Worm (Caenorhabditis elegans) whole organism, late embryonic: ENCODE results near the gene puf-8.

Experiments
- C08G9.2 ChIP-seq: sonication (generic microtip); optimal IDR thresholded peaks from 2 replicates; lab custom pipeline; 2016; ENCODE audit warnings: mild to moderate bottlenecking, missing genetic modification characterization, moderate library complexity, missing compliant biosample characterization
- C38D4.7 ChIP-seq: fragments of 200-800 bp; sonication (Bioruptor generic); optimal IDR thresholded peaks from 2 replicates; lab custom pipeline; 2018; ENCODE audit warnings: mild to moderate bottlenecking, missing genetic modification characterization, moderate library complexity, missing compliant biosample characterization
- K09A11.1 ChIP-seq: sonication (generic microtip); optimal IDR thresholded peaks from 2 replicates; lab custom pipeline; 2017; ENCODE audit warnings: antibody characterized with exemption, mild to moderate bottlenecking, missing genetic modification characterization, missing compliant biosample characterization; ENCODE audit not compliant: insufficient read depth
- T23F11.4 ChIP-seq: fragments of 200-800 bp; sonication (Bioruptor generic); optimal IDR thresholded peaks from 2 replicates; lab custom pipeline; 2018; ENCODE audit warnings: mild to moderate bottlenecking, missing genetic modification characterization, missing compliant biosample characterization
- Y22D7AL.16 ChIP-seq: sonication (generic microtip); optimal IDR thresholded peaks from 2 replicates; lab custom pipeline; 2016; ENCODE audit warnings: missing genetic modification characterization, missing compliant biosample characterization
- ahr-1 ChIP-seq: sonication (generic microtip); optimal IDR thresholded peaks from 2 replicates; lab custom pipeline; 2016; ENCODE audit warnings: missing genetic modification characterization, missing compliant biosample characterization
- ama-1 ChIP-seq: fragments of 150-350 bp; optimal IDR thresholded peaks from 2 replicates; lab custom pipeline; 2014
- ceh-14 ChIP-seq: sonication (generic microtip); optimal IDR thresholded peaks from 2 replicates; lab custom pipeline; 2016; ENCODE audit warnings: missing genotype, missing genetic modification characterization, missing compliant biosample characterization
- ceh-18 ChIP-seq: sonication (generic microtip); optimal IDR thresholded peaks from 2 replicates; lab custom pipeline; 2016; ENCODE audit warnings: missing genetic modification characterization, missing compliant biosample characterization
- ceh-2 ChIP-seq: sonication (generic microtip); optimal IDR thresholded peaks from 2 replicates; lab custom pipeline; 2016; ENCODE audit warnings: missing genotype, missing genetic modification characterization, missing compliant biosample characterization
- ceh-22 ChIP-seq: sonication (generic microtip); optimal IDR thresholded peaks from 2 replicates; lab custom pipeline; 2017; ENCODE audit warnings: missing biosample characterization, missing genetic modification characterization
- ceh-30 ChIP-seq: fragments of 150-350 bp; optimal IDR thresholded peaks from 2 replicates; lab custom pipeline; 2014; ENCODE audit warnings: missing biosample characterization, missing genetic modification characterization
- ceh-34 ChIP-seq: sonication (generic microtip); optimal IDR thresholded peaks from 2 replicates; lab custom pipeline; 2016; ENCODE audit warnings: mild to moderate bottlenecking, missing genetic modification characterization, missing compliant biosample characterization
- ceh-45 ChIP-seq: fragments of 200-800 bp; sonication (Bioruptor generic); IDR thresholded peaks from 2 replicates; pipeline ENCODE4 v1.3.6; 2022; ENCODE audit warnings: missing genetic modification reagents, missing genetic modification characterization, missing compliant biosample characterization
- ceh-9 ChIP-seq: sonication (generic microtip); optimal IDR thresholded peaks from 2 replicates; lab custom pipeline; 2016; ENCODE audit warnings: mild to moderate bottlenecking, missing genetic modification characterization, inconsistent platforms, missing compliant biosample characterization
- dmd-4 ChIP-seq: sonication (generic microtip); optimal IDR thresholded peaks from 2 replicates; lab custom pipeline; 2016; ENCODE audit warnings: borderline replicate concordance, missing genetic modification characterization, missing compliant biosample characterization
- dve-1 ChIP-seq: sonication (generic microtip); optimal IDR thresholded peaks from 2 replicates; lab custom pipeline; 2017; ENCODE audit warnings: antibody characterized with exemption, mild to moderate bottlenecking, missing genetic modification characterization, missing compliant biosample characterization
- elt-4 ChIP-seq: sonication (generic microtip); optimal IDR thresholded peaks from 2 replicates; lab custom pipeline; 2016; ENCODE audit warnings: missing genetic modification characterization, missing compliant biosample characterization
- ets-4 ChIP-seq: sonication (generic microtip); optimal IDR thresholded peaks from 2 replicates; lab custom pipeline; 2016; ENCODE audit warnings: missing genetic modification characterization, missing compliant biosample characterization
- fkh-10 ChIP-seq: fragments of 150-350 bp; optimal IDR thresholded peaks from 2 replicates; lab custom pipeline; 2014; ENCODE audit warnings: missing biosample characterization, missing genetic modification reagents, missing genetic modification characterization
- hlh-13 ChIP-seq: fragments of 200-800 bp; sonication (Bioruptor generic); optimal IDR thresholded peaks from 2 replicates; lab custom pipeline; 2018; ENCODE audit warnings: mild to moderate bottlenecking, missing genetic modification characterization, missing compliant biosample characterization
- hlh-15 ChIP-seq: sonication (generic microtip); optimal IDR thresholded peaks from 2 replicates; lab custom pipeline; 2016; ENCODE audit warnings: missing genetic modification characterization, missing compliant biosample characterization
- hlh-30 ChIP-seq: sonication (generic microtip); optimal IDR thresholded peaks from 2 replicates; lab custom pipeline; 2017; ENCODE audit warnings: antibody characterized with exemption, missing genetic modification characterization, missing compliant biosample characterization; ENCODE audit not compliant: insufficient read depth
- lim-6 ChIP-seq: sonication (generic microtip); optimal IDR thresholded peaks from 2 replicates; lab custom pipeline; 2016; ENCODE audit warnings: missing genetic modification characterization, missing compliant biosample characterization
- madf-2 ChIP-seq: sonication (generic microtip); optimal IDR thresholded peaks from 2 replicates; lab custom pipeline; 2017; ENCODE audit warnings: missing genetic modification characterization, missing compliant biosample characterization
- mec-3 ChIP-seq: sonication (generic microtip); optimal IDR thresholded peaks from 2 replicates; lab custom pipeline; 2016; ENCODE audit warnings: borderline replicate concordance, missing genetic modification characterization, missing compliant biosample characterization
- nhr-11 ChIP-seq: fragments of 150-350 bp; optimal IDR thresholded peaks from 2 replicates; lab custom pipeline; 2014; ENCODE audit warnings: missing biosample characterization, missing genetic modification characterization
- nhr-232 ChIP-seq: sonication (generic microtip); optimal IDR thresholded peaks from 2 replicates; lab custom pipeline; 2016; ENCODE audit warnings: missing genetic modification characterization, missing compliant biosample characterization
- npax-4 ChIP-seq: sonication (generic microtip); optimal IDR thresholded peaks from 2 replicates; lab custom pipeline; 2016; ENCODE audit warnings: missing genetic modification characterization, missing compliant biosample characterization
- pag-3 ChIP-seq: sonication (generic microtip); optimal IDR thresholded peaks from 2 replicates; lab custom pipeline; 2016; ENCODE audit warnings: missing compliant biosample characterization, missing genetic modification characterization, borderline replicate concordance
- pha-2 ChIP-seq: sonication (generic microtip); optimal IDR thresholded peaks from 2 replicates; lab custom pipeline; 2017; ENCODE audit warnings: mild to moderate bottlenecking, missing genetic modification characterization, missing compliant biosample characterization
- pha-4 ChIP-seq: fragments of 150-350 bp; optimal IDR thresholded peaks from 2 replicates; lab custom pipeline; 2018; ENCODE audit warnings: missing biosample characterization, missing genetic modification reagents, missing genetic modification characterization
- pqm-1 ChIP-seq: sonication (generic microtip); optimal IDR thresholded peaks from 2 replicates; lab custom pipeline; 2016; ENCODE audit warnings: missing genetic modification characterization, missing compliant biosample characterization
- pros-1 ChIP-seq: fragments of 150-350 bp; optimal IDR thresholded peaks from 2 replicates; lab custom pipeline; 2014; ENCODE audit warnings: missing biosample characterization, missing genetic modification reagents, missing genetic modification characterization
- ref-2 ChIP-seq: sonication (generic microtip); optimal IDR thresholded peaks from 2 replicates; lab custom pipeline; 2016; ENCODE audit warnings: missing genetic modification characterization, missing compliant biosample characterization
- sdc-2 ChIP-seq: sonication (generic microtip); optimal IDR thresholded peaks from 2 replicates; lab custom pipeline; 2016; ENCODE audit warnings: missing genotype, missing genetic modification characterization, missing compliant biosample characterization
- sox-2 ChIP-seq: fragments of 200-800 bp; sonication (Bioruptor generic); IDR thresholded peaks from 2 replicates; pipeline ENCODE4 v1.3.6; 2022; ENCODE audit warnings: missing genetic modification reagents, missing genetic modification characterization, missing compliant biosample characterization
- tbx-2 ChIP-seq: sonication (generic microtip); optimal IDR thresholded peaks from 2 replicates; lab custom pipeline; 2016; ENCODE audit warnings: missing genetic modification characterization, missing compliant biosample characterization
- tbx-7 ChIP-seq: sonication (generic microtip); optimal IDR thresholded peaks from 2 replicates; lab custom pipeline; 2016; ENCODE audit warnings: missing genotype, missing genetic modification characterization, missing compliant biosample characterization
- ttx-3 ChIP-seq: sonication (generic microtip); optimal IDR thresholded peaks from 2 replicates; lab custom pipeline; 2016; ENCODE audit warnings: missing genetic modification reagents, missing genetic modification characterization, missing compliant biosample characterization
- unc-3 ChIP-seq, 2 experiments: fragments of 200-800 bp in 1 of 2; sonication (Bioruptor generic) in 1 of 2; sonication (generic microtip) in 1 of 2; conservative IDR thresholded peaks in 1 of 2; optimal IDR thresholded peaks in 1 of 2; 2 replicates each; pipeline versions ENCODE4 v1.3.6 to Lab custom; 2016 to 2022; ENCODE audit warnings: missing compliant biosample characterization in 2 of 2, missing genetic modification characterization in 2 of 2, missing genetic modification reagents in 1 of 2
- unc-55 ChIP-seq: sonication (generic microtip); optimal IDR thresholded peaks from 2 replicates; lab custom pipeline; 2017; ENCODE audit warnings: missing biosample characterization, missing genetic modification reagents, missing genetic modification characterization
- zip-5 ChIP-seq: sonication (generic microtip); optimal IDR thresholded peaks from 2 replicates; lab custom pipeline; 2016; ENCODE audit warnings: missing genetic modification characterization, missing compliant biosample characterization

The puf-8 gene

DNA sequence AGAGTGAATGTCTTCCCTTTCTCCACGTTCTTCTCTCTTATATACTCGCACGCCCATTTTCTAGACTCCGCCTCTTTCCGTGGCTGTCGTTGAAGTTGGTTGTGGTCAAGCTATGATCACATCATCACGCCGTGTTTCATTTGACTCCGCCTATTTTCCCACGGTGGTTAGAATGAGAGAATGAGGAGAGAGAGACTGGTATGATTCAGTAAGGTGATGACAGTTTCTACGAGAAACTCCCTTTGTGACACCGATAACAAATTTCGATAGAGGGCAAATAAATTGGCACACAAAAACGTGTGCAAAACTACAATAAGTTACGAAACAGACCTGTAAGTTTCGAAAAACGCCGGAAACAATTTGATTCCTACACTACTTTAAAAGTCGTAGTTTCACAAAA, 17.5 kb downstream of the puf-8 start:
- no peak for TF ChIP-seq hlh-30 (tag; lab: Kevin White, UChicago)
- no peak for TF ChIP-seq hlh-15 (tag; lab: Kevin White, UChicago)
- TF ChIP-seq Y22D7AL.16 (tag; lab: Kevin White, UChicago) = no peak
- TF ChIP-seq nhr-232 (tag; lab: Kevin White, UChicago) = no peak
- TF ChIP-seq ceh-18 (tag; lab: Kevin White, UChicago) = no peak
- TF ChIP-seq ceh-45 (GFP tag; lab: Robert Waterston, UW) = no peak
- TF ChIP-seq npax-4 (tag; lab: Kevin White, UChicago) = no peak
- TF ChIP-seq madf-2 (tag; lab: Kevin White, UChicago) = no peak
- no peak for TF ChIP-seq ttx-3
- TF ChIP-seq ref-2 (tag; lab: Kevin White, UChicago) = no peak
- TF ChIP-seq ceh-30 (tag; lab: Kevin White, UChicago) = no peak
- TF ChIP-seq pha-4 (tag; lab: Kevin White, UChicago) = no peak
- no peak for TF ChIP-seq dve-1 (tag; lab: Kevin White, UChicago)
- no peak for TF ChIP-seq ceh-34

DNA sequence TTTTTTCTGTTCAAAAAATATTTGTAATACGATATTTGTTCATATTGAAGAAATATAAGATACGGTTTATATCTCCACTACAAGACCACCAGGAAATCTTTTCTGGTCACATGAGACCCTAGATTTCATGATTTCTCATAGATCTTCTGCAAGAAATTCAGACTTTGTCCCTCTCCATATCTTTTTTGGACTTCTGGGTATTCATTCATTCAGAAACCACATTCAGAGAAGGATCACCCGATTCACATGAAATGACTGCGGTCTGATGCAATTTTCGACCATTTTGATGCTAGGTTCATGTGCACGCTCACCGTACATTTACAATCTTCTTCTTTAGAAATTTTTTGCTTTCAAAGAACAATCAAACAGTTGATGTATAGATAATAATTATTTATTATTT, 18.2 kb downstream of the puf-8 start:
- no peak for TF ChIP-seq dve-1 (tag; lab: Kevin White, UChicago)
- TF ChIP-seq Y22D7AL.16 (tag; lab: Kevin White, UChicago) = no peak
- no peak for TF ChIP-seq C08G9.2 (tag; lab: Kevin White, UChicago)
- no peak for TF ChIP-seq ceh-9 (tag; lab: Kevin White, UChicago)
- TF ChIP-seq pha-2 (tag; lab: Kevin White, UChicago) = no peak
- no peak for TF ChIP-seq npax-4 (tag; lab: Kevin White, UChicago)
- no peak for TF ChIP-seq madf-2 (tag; lab: Kevin White, UChicago)
- no peak for TF ChIP-seq ceh-22
- TF ChIP-seq T23F11.4 (GFP tag; lab: Kevin White, UChicago) = no peak
- no peak for TF ChIP-seq tbx-7 (tag; lab: Kevin White, UChicago)
- TF ChIP-seq C38D4.7 = no peak
- TF ChIP-seq pros-1 (tag; lab: Kevin White, UChicago) = no peak

DNA sequence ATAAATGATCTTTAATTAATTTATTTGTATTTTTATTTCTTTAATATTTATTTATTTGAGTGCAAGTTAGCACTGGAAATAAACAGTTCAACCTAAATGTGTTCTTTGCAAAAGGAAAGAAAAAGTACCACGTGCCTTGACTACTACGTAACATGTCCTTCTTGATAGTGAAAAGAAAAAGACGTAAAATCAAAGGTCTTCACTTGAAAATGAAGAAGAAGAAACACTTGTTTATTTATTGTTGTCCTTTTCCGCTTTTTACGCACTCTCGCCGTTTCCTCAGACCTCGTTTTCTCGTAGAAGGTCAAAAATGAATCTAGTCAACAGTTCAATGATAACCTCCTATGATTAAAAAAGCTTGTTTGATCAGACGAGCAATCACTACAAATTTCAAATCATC, 20.1 kb downstream of the puf-8 start:
- TF ChIP-seq K09A11.1 (tag; lab: Kevin White, UChicago) (no peak), ref-2 (tag; lab: Kevin White, UChicago) (no peak), pha-4 (tag; lab: Kevin White, UChicago) (no peak), sdc-2 (tag; lab: Kevin White, UChicago) (no peak), hlh-13 (GFP tag; lab: Kevin White, UChicago) (no peak), ceh-9 (tag; lab: Kevin White, UChicago) (no peak), ceh-30 (tag; lab: Kevin White, UChicago) (no peak), dmd-4 (no peak), sox-2 (GFP tag; lab: Robert Waterston, UW) (no peak), ceh-14 (tag; lab: Kevin White, UChicago) (no peak), ceh-2 (tag; lab: Kevin White, UChicago) (no peak), ceh-18 (tag; lab: Kevin White, UChicago) (no peak), ahr-1 (no peak), unc-3 (GFP tag; conservative IDR thresholded peaks at IDR 0.05; lab: Robert Waterston, UW) (no peak), unc-3 (tag; optimal IDR thresholded peaks at IDR 0.05; lab: Kevin White, UChicago) (no peak), tbx-2 (tag; lab: Kevin White, UChicago) (no peak)

DNA sequence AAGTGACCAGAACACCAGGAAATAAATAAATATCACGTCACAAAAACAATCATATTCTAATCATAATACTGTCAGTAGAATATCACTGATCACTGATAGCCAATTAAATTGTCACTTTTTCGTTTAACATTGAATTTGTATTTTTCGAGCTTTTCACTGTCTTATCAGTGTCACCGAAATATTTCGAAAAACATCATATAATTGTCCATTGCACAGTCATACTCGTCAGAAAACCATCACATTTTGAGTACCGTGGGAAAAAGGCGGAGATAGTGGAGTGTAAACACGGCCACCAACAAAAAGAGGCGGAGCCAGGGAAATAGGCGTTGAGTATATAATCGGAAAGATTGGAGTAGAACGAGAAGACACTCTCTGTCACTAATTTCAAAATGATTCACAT, 20.8 kb downstream of the puf-8 start:
- TF ChIP-seq ahr-1 (no peak), ceh-30 (tag; lab: Kevin White, UChicago) (no peak), nhr-11 (tag; lab: Kevin White, UChicago) (no peak), ceh-22 (no peak), pqm-1 (no peak), lim-6 (tag; lab: Kevin White, UChicago) (no peak), pha-4 (tag; lab: Kevin White, UChicago) (no peak), pag-3 (tag; lab: Kevin White, UChicago) (no peak), mec-3 (no peak), fkh-10 (GFP tag; lab: Kevin White, UChicago) (no peak), ama-1 (no peak), Y22D7AL.16 (tag; lab: Kevin White, UChicago) (no peak), sdc-2 (tag; lab: Kevin White, UChicago) (no peak), unc-55 (no peak), tbx-7 (tag; lab: Kevin White, UChicago) (no peak), ets-4 (tag; lab: Kevin White, UChicago) (no peak), zip-5 (no peak), elt-4 (tag; lab: Kevin White, UChicago) (no peak), ceh-34 (no peak), pha-2 (tag; lab: Kevin White, UChicago) (no peak)
